Worm (Caenorhabditis elegans): Measurements from ENCODE around the gene rgs-2.

DNA sequence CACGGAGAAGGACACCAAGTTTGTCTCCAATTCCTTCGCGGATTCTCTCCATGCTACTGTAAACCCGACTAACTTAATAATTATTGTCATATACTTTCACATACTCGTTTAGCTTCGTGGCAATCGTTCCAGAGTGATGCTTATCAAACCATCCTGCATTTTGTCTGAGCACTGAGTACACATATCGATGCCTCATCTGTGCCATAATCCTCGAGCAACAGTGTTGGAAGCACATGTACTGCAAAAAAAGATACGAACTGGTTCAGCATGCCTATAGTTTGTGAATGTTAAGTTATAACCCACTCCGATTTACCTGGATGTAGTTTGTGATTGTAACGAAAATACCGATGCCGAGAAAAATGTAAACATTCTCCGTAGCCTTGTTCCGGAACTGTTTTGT lies 42.6 kb downstream of the rgs-2 start:
- TF ChIP-seq scrt-1 (GFP tag; IDR thresholded peaks at IDR 0.05) (no peak), ama-1 (optimal IDR thresholded peaks at IDR 0.05) (no peak), sea-1 (GFP tag; conservative IDR thresholded peaks at IDR 0.05) (no peak), tbx-37 (GFP tag; conservative IDR thresholded peaks at IDR 0.05) (no peak), tra-4 (tag; optimal IDR thresholded peaks at IDR 0.05) (no peak), ceh-13 (GFP tag; optimal IDR thresholded peaks at IDR 0.05) (no peak), aly-1 (tag; optimal IDR thresholded peaks at IDR 0.05) (no peak), ceh-36 (tag; optimal IDR thresholded peaks at IDR 0.05) (no peak), F13C5.2 (tag; optimal IDR thresholded peaks at IDR 0.05) (no peak), hnd-1 (tag; optimal IDR thresholded peaks at IDR 0.05) (no peak)

All from whole organism, early embryonic.